Worm (Caenorhabditis elegans): ENCODE results near the gene josd-1.

Gene josd-1

ce11 chrIII:2811410-2811809, 25.0 kb upstream of the josd-1 start (continued):
- TF ChIP-seq snpc-4 (tag; optimal IDR thresholded peaks at IDR 0.05) (no peak), ztf-7 (tag; optimal IDR thresholded peaks at IDR 0.05) (no peak), T20F7.1 (GFP tag; optimal IDR thresholded peaks at IDR 0.05) (peak; percentile 29), jun-1 (tag; optimal IDR thresholded peaks at IDR 0.05) (no peak), snpc-1.2 (GFP tag; IDR thresholded peaks at IDR 0.05) (no peak), dmd-9 (GFP tag; IDR thresholded peaks at IDR 0.05) (no peak), R02D3.7 (tag; optimal IDR thresholded peaks at IDR 0.05) (no peak), zfp-2 (tag; optimal IDR thresholded peaks at IDR 0.05) (no peak), nhr-11 (tag; optimal IDR thresholded peaks at IDR 0.05) (no peak), ceh-44 (GFP tag; IDR thresholded peaks at IDR 0.05) (no peak), lsy-2 (tag; optimal IDR thresholded peaks at IDR 0.05) (peak in 1 of 2 experiments; percentile 49), lin-15B (tag; optimal IDR thresholded peaks at IDR 0.05) (no peak), ZK337.2 (GFP tag; IDR thresholded peaks at IDR 0.05) (no peak), dmd-8 (GFP tag; IDR thresholded peaks at IDR 0.05) (no peak), ctbp-1 (GFP tag; IDR thresholded peaks at IDR 0.05) (0 out of 2 replicates have a peak, but pooled peaks have one; percentile 42), ama-1 (optimal IDR thresholded peaks at IDR 0.05) (peak; percentile 76), Y105C5A.15 (GFP tag; IDR thresholded peaks at IDR 0.05) (no peak), nhr-25 (tag; optimal IDR thresholded peaks at IDR 0.05; ENCODE audit: borderline replicate concordance, insufficient read depth) (no peak), F37D6.2 (tag; optimal IDR thresholded peaks at IDR 0.05) (no peak), pqm-1 (tag; optimal IDR thresholded peaks at IDR 0.05) (no peak), Y75B8A.6 (GFP tag; IDR thresholded peaks at IDR 0.05) (no peak), sdz-12 (GFP tag; optimal IDR thresholded peaks at IDR 0.05) (peak; percentile 43), nhr-77 (tag; optimal IDR thresholded peaks at IDR 0.05) (no peak), nhr-76 (tag; optimal IDR thresholded peaks at IDR 0.05) (no peak), unc-130 (GFP tag; optimal IDR thresholded peaks at IDR 0.05) (peak; percentile 41), zag-1 (tag; optimal IDR thresholded peaks at IDR 0.05) (no peak), spr-1 (tag; optimal IDR thresholded peaks at IDR 0.05) (no peak), spr-3 (GFP tag; optimal IDR thresholded peaks at IDR 0.05) (peak; percentile 40), daf-16 (GFP tag; optimal IDR thresholded peaks at IDR 0.05) (peak in 1 of 2 experiments; percentile 31), daf-16 (tag; optimal IDR thresholded peaks at IDR 0.05) (peak; percentile 23), cey-2 (tag; optimal IDR thresholded peaks at IDR 0.05; ENCODE audit: borderline replicate concordance, insufficient read depth) (no peak), nhr-48 (tag; optimal IDR thresholded peaks at IDR 0.05) (peak; percentile 2), nhr-102 (tag; optimal IDR thresholded peaks at IDR 0.05) (peak; percentile 22), mdt-29 (GFP tag; IDR thresholded peaks at IDR 0.05) (no peak)

- TF ChIP-seq mes-2 (tag; optimal IDR thresholded peaks at IDR 0.05; ENCODE audit: poor library complexity, severe bottlenecking) (peak; percentile 63), lin-13 (GFP tag; optimal IDR thresholded peaks at IDR 0.05) (peak; percentile 29), ceh-28 (tag; optimal IDR thresholded peaks at IDR 0.05) (peak; percentile 7), hif-1 (tag; optimal IDR thresholded peaks at IDR 0.05) (no peak), snpc-4 (tag; optimal IDR thresholded peaks at IDR 0.05) (no peak), Y105C5A.15 (GFP tag; IDR thresholded peaks at IDR 0.05) (no peak), nhr-102 (tag; optimal IDR thresholded peaks at IDR 0.05) (no peak), nhr-237 (tag; optimal IDR thresholded peaks at IDR 0.05) (no peak), hlh-30 (tag; optimal IDR thresholded peaks at IDR 0.05; ENCODE audit: insufficient read depth) (peak; percentile 57), dve-1 (tag; optimal IDR thresholded peaks at IDR 0.05; ENCODE audit: insufficient read depth) (peak; percentile 38), Y5F2A.4 (GFP tag; optimal IDR thresholded peaks at IDR 0.05) (no peak), daf-16 (GFP tag; optimal IDR thresholded peaks at IDR 0.05) (no peak), daf-16 (tag; optimal IDR thresholded peaks at IDR 0.05) (peak; percentile 55), dmd-8 (GFP tag; IDR thresholded peaks at IDR 0.05) (no peak), tra-1 (GFP tag; IDR thresholded peaks at IDR 0.05) (no peak), cey-2 (tag; optimal IDR thresholded peaks at IDR 0.05; ENCODE audit: borderline replicate concordance, insufficient read depth) (no peak), dmd-9 (GFP tag; IDR thresholded peaks at IDR 0.05) (no peak), ceh-44 (GFP tag; IDR thresholded peaks at IDR 0.05) (no peak), nhr-6 (tag; optimal IDR thresholded peaks at IDR 0.05) (no peak), nhr-25 (tag; optimal IDR thresholded peaks at IDR 0.05; ENCODE audit: borderline replicate concordance, insufficient read depth) (no peak), lsy-2 (tag; optimal IDR thresholded peaks at IDR 0.05) (peak in 1 of 2 experiments; percentile 97), mep-1 (tag; optimal IDR thresholded peaks at IDR 0.05) (peak; percentile 8), ceh-62 (tag; optimal IDR thresholded peaks at IDR 0.05) (no peak), madf-5 (GFP tag; IDR thresholded peaks at IDR 0.05) (no peak), T26A8.4 (GFP tag; IDR thresholded peaks at IDR 0.05) (no peak), rbr-2 (tag; optimal IDR thresholded peaks at IDR 0.05) (peak; percentile 31), ctbp-1 (GFP tag; IDR thresholded peaks at IDR 0.05) (no peak)
These were observed 21.4 kb upstream of the josd-1 start, which contains the start of gene tufm-1 for ce11 chrIII:2814919-2815554. Gene tufm-1 (minus strand): TSS chrIII:2814969.
